Fruit fly (Drosophila melanogaster) whole organism, adult: ENCODE results near the gene Cyp4c3.

Experiments used
- CG33017 ChIP-seq: fragments of 200-800 bp; sonication (Bioruptor generic); optimal IDR thresholded peaks from 2 replicates; lab custom pipeline; 2018; ENCODE audit warnings: missing biosample characterization, mild to moderate bottlenecking, missing genetic modification characterization, moderate library complexity
- CG5204 ChIP-seq: fragments of 200-800 bp; sonication (Bioruptor generic); optimal IDR thresholded peaks from 2 replicates; lab custom pipeline; 2016; ENCODE audit warnings: missing biosample characterization, missing genetic modification characterization
- CG7101 ChIP-seq: fragments of 200-800 bp; sonication (Bioruptor generic); optimal IDR thresholded peaks from 2 replicates; lab custom pipeline; 2018; ENCODE audit warnings: missing biosample characterization, mild to moderate bottlenecking, missing genetic modification characterization, moderate library complexity
- Hr96 ChIP-seq: fragments of 200-800 bp; sonication (Bioruptor generic); optimal IDR thresholded peaks from 2 replicates; lab custom pipeline; 2016; ENCODE audit warnings: missing biosample characterization, missing genetic modification characterization
- Mnt ChIP-seq: fragments of 200-800 bp; sonication (Bioruptor generic); optimal IDR thresholded peaks from 2 replicates; lab custom pipeline; 2016; ENCODE audit warnings: missing biosample characterization, mild to moderate bottlenecking, missing genetic modification characterization
- bab1 ChIP-seq: fragments of 200-800 bp; sonication (Bioruptor generic); optimal IDR thresholded peaks from 3 replicates; lab custom pipeline; 2019; ENCODE audit warnings: missing biosample characterization, mild to moderate bottlenecking, missing genetic modification characterization, moderate library complexity
- pad ChIP-seq: fragments of 200-800 bp; sonication (Bioruptor generic); optimal IDR thresholded peaks from 3 replicates; lab custom pipeline; 2017; ENCODE audit warnings: missing biosample characterization, missing genetic modification characterization, mild to moderate bottlenecking, moderate library complexity, missing genetic modification reagents
- tj ChIP-seq: fragments of 200-800 bp; sonication (Bioruptor generic); optimal IDR thresholded peaks from 3 replicates; lab custom pipeline; 2017; ENCODE audit warnings: missing biosample characterization, mild to moderate bottlenecking, missing genetic modification characterization, moderate library complexity

dm6 chr3R:30937002-30937401 is 43.2 kb downstream of the Cyp4c3 start, which contains the start of gene CG15550:
- TF ChIP-seq Mnt (GFP tag; lab: Kevin White, UChicago) (no peak), pad (GFP tag; lab: Kevin White, UChicago) (no peak), CG7101 (tag; lab: Kevin White, UChicago) (no peak), tj (GFP tag; lab: Kevin White, UChicago) (no peak), Hr96 (GFP tag; lab: Kevin White, UChicago) (no peak), CG33017 (tag; lab: Kevin White, UChicago) (no peak), bab1 (GFP tag; lab: Kevin White, UChicago) (no peak), CG5204 (GFP tag; lab: Kevin White, UChicago) (no peak)
